Worm (Caenorhabditis elegans): ENCODE data around the gene W09C2.7.

W09C2.7 gene

DNA sequence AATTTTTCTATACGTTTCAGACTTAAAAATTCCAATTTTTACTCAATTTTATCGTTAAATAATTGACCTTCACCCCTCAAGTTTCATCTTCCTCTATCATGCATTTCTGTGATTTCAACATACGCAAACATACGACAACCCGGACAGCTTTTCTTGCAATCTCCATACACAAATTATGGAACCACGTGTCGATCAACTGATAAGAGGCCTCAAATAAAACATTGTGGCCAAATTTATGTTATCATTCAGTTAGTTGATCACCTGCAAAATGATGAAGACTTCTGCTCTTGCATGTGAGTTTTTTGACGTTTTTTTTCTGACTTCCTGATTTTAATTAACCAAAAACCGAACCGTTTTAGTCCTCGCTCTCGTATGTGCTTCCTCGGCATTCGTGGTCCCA is 28.7 kb downstream of the W09C2.7 start, which contains the start of gene spp-18 (continued):
- TF ChIP-seq daf-8 (GFP tag; IDR thresholded peaks at IDR 0.05) (no peak), lin-15B (tag; optimal IDR thresholded peaks at IDR 0.05) (no peak), nhr-237 (tag; optimal IDR thresholded peaks at IDR 0.05) (no peak), aly-2 (tag; optimal IDR thresholded peaks at IDR 0.05) (no peak), mxl-2 (GFP tag; conservative IDR thresholded peaks at IDR 0.05) (no peak), lin-13 (GFP tag; optimal IDR thresholded peaks at IDR 0.05) (no peak), lin-1 (GFP tag; IDR thresholded peaks at IDR 0.05) (0 out of 2 replicates have a peak, but pooled peaks have one; percentile 20), madf-5 (GFP tag; IDR thresholded peaks at IDR 0.05) (no peak), hmg-1.1 (GFP tag; IDR thresholded peaks at IDR 0.05) (no peak), lim-7 (GFP tag; IDR thresholded peaks at IDR 0.05) (no peak), attf-4 (tag; optimal IDR thresholded peaks at IDR 0.05) (no peak)

DNA sequence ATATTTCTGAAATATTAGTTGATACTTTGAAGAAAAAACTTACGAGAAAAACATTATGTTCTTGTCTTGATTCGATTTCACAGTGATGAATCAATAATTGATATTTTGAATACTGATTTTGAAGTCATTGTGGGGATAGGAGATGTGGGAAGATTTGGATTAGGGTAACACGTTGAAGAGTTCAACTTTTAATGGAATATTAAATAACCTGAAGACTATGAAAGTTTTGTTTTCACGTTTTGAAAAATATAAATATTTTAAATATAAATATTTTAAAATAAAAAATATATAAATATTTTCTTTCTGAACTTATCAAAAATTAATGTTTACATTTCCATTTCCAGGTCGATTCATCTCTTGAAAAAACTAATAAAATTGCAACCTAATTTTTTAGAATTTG is 29.8 kb downstream of the W09C2.7 start, which contains the start of gene pei-1:
pei-1 (minus strand) TSS at position 101 of the 400 bp plus-strand sequence.
- TF ChIP-seq mxl-2 (GFP tag; conservative IDR thresholded peaks at IDR 0.05), result no peak
- no peak for TF ChIP-seq aha-1 (tag)
- no peak for TF ChIP-seq tag-97 (GFP tag; IDR thresholded peaks at IDR 0.05)
- TF ChIP-seq ctbp-1 (GFP tag; IDR thresholded peaks at IDR 0.05), result no peak
- TF ChIP-seq ceh-62 (tag; optimal IDR thresholded peaks at IDR 0.05), result no peak
- no peak for TF ChIP-seq lim-7 (GFP tag; IDR thresholded peaks at IDR 0.05)
- TF ChIP-seq nhr-111 (GFP tag; optimal IDR thresholded peaks at IDR 0.05), result no peak
- no peak for TF ChIP-seq snpc-4 (tag; optimal IDR thresholded peaks at IDR 0.05)
- no peak for TF ChIP-seq lin-1 (GFP tag; IDR thresholded peaks at IDR 0.05)
- TF ChIP-seq F44E2.7 (GFP tag; IDR thresholded peaks at IDR 0.05), result no peak
- TF ChIP-seq ZK337.2 (GFP tag; IDR thresholded peaks at IDR 0.05), result no peak
- no peak for TF ChIP-seq nhr-28 (tag; optimal IDR thresholded peaks at IDR 0.05)
- no peak for TF ChIP-seq lin-39 (tag; optimal IDR thresholded peaks at IDR 0.05)
- TF ChIP-seq zip-2 (tag; optimal IDR thresholded peaks at IDR 0.05), result no peak
- no peak for TF ChIP-seq F26F4.8 (GFP tag; conservative IDR thresholded peaks at IDR 0.05)
- TF ChIP-seq ceh-44 (GFP tag; IDR thresholded peaks at IDR 0.05), result no peak
- TF ChIP-seq ces-1 (GFP tag; optimal IDR thresholded peaks at IDR 0.05), result no peak
- TF ChIP-seq arid-1 (GFP tag; conservative IDR thresholded peaks at IDR 0.05), result no peak

DNA sequence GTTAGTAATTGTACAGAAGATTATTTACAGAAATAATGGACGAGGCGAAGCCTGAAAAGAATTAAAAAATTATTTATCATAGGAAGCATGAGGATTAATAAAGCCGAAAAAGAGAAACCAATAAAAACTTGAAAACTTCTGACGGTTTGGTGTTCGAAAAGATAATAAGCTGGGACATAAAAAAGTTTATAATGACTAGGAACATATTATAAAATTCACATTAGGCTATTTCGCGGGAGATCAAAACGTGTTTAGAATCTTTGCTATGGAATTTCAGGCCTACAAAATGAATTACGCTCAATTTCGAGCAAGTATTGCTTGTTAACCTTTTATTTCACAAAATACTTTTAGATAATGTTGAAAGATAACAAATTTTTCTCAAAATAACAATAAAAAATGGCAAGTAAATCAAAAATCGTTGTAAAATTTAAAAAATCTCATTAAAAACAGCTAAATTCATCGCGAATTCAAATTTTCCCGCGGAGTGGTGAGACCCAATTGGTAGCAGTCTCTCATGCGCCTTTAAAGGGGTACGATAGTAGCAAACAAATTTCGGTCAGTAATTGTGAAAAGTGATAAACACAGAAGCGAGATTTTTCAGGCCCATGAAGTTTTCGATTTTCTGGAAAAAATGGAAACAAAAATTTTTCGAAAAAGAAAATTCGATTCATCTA is 33.3 kb downstream of the W09C2.7 start, which contains the start of gene trcs-1:
trcs-1 (minus strand) TSS at position 51 of the 674 bp plus-strand sequence.
- TF ChIP-seq sdz-12 (GFP tag; optimal IDR thresholded peaks at IDR 0.05) (no peak), snpc-1.2 (GFP tag; IDR thresholded peaks at IDR 0.05) (peak; percentile 88), Y48G9A.11 (GFP tag; IDR thresholded peaks at IDR 0.05) (0 out of 2 replicates have a peak, but pooled peaks have one; percentile 46), F49E8.2 (tag; optimal IDR thresholded peaks at IDR 0.05; ENCODE audit: borderline replicate concordance) (peak; percentile 54)

DNA sequence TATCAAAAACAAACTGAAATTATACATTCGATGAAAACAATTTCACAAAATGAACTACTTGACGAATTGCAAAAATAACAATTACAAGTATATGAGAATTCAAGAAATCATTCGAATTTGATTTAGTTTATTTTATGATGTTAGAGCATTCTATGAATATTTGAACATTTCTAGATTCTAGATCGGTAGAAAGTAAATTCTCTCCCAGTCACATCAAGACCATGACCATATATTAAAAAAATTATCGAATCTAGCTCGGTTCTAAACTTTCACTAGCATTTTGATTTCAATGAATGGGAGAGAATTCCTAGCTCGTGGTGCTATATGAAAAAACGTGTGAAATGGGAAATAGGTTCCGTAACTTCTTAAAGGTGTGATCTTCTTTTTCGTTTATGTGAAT is 37.8 kb downstream of the W09C2.7 start:
- TF ChIP-seq cey-2 (tag; optimal IDR thresholded peaks at IDR 0.05; ENCODE audit: borderline replicate concordance, insufficient read depth), result no peak
- no peak for TF ChIP-seq lim-7 (GFP tag; IDR thresholded peaks at IDR 0.05)
- TF ChIP-seq fos-1 (tag; optimal IDR thresholded peaks at IDR 0.05), result no peak
- TF ChIP-seq nhr-11 (tag; optimal IDR thresholded peaks at IDR 0.05), result no peak
- no peak for TF ChIP-seq ztf-7 (tag; optimal IDR thresholded peaks at IDR 0.05)
- peak in 1 of 2 experiments; percentile 92 for TF ChIP-seq unc-62 (GFP tag; optimal IDR thresholded peaks at IDR 0.05 in 1 of 2)
- TF ChIP-seq unc-62 (tag; optimal IDR thresholded peaks at IDR 0.05), result no peak

Data from whole organism, L4 larva.